Fruit fly (Drosophila melanogaster) whole organism, larva: ENCODE data around the gene CG18810.
A peak's percentile ranks its signal among the peaks of the same experiment; 100 is the strongest.

Experiments
- noc ChIP-seq: fragments of 200-800 bp; sonication (Bioruptor generic); optimal IDR thresholded peaks from 3 replicates; lab custom pipeline; 2019; ENCODE audit warnings: missing biosample characterization, mild to moderate bottlenecking, missing genetic modification characterization, moderate library complexity

The CG18810 gene

DNA sequence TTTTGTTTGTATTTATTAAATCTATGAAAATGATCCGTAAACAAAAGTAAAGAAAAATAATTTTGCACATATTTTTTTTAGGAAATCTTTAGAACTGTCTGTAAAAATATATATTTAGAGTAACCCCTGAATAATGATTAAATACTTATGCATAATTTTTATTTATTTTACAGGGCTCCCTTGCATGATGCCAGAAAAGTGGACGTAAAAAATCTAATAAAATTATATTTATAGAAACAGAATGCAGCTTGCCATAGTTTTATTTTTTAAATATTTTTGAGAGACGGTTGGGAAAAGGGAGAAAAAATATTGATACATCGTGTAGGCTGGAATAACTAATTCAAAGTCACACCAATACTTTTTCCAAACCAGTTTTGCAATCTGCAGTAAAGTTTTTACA, at the start of gene CG18810:
Gene CG18810, plus strand, starts transcription at position 301 of the 400 bp plus-strand sequence.
- no peak for TF ChIP-seq noc (tag; lab: Kevin White, UChicago)

DNA sequence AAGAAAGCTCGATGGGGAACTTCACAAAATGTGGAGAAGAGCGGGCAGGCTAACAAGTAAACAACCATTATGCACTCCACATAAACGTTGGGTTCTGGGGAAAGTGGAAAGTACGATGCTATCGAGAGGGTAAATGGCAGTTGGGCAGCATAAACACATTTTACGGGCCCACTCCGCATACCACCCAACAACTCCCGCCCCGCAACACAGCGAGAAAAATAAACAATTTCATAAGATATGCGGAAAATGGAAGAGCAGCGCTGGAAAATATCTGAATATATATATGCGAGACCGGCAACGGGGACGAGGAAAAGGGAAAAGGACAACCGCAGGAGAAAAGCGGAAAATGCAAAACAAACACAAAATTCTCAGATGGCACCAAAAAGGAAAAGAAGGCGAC, 47.4 kb upstream of the CG18810 start:
- no peak for TF ChIP-seq noc (tag; lab: Kevin White, UChicago)

DNA sequence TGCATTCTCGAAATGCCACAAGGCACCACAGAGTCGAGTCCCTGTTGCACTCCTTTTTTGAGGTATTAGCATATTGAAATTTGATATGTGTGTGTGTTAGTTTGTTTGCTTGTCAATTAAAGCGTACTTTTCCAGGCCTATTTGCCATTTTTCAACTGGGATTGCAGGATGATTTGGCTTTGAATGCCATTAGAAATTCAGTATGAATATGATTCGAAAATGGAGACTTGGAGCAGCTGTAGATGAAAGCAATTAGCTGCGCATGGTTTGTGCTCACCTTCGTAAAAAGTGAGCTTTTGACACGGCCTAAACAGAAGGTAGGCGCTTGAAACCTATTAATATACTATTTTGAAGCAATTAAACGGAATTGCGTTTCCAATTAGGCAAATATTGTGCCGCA, 44.6 kb upstream of the CG18810 start, which contains the start of gene CG31677:
Gene CG31677, minus strand, starts transcription at position 101 of the 400 bp plus-strand sequence.
- no peak for TF ChIP-seq noc (tag; lab: Kevin White, UChicago)

DNA sequence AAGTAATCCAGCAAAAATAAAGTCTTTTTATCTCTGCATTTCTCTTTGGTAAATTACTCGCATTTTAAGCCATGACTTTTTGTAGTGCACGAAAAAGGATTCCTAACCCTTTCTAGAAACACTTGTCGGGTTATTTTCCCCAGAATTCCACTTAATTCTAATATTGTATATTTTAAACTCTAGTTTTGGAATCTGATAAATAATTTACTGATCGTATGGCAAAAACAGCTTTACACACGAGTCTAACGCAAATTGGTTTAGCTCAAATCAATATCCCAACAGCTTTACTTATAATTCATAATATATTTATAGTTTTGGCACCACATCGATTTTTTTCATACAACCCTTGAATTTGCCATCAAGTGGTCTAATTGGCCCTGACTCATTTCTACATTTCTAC, 34.5 kb upstream of the CG18810 start, which contains the start of gene CG15475:
Gene CG15475, plus strand, starts transcription at position 301 of the 400 bp plus-strand sequence.
- TF ChIP-seq noc (tag; lab: Kevin White, UChicago) = no peak

DNA sequence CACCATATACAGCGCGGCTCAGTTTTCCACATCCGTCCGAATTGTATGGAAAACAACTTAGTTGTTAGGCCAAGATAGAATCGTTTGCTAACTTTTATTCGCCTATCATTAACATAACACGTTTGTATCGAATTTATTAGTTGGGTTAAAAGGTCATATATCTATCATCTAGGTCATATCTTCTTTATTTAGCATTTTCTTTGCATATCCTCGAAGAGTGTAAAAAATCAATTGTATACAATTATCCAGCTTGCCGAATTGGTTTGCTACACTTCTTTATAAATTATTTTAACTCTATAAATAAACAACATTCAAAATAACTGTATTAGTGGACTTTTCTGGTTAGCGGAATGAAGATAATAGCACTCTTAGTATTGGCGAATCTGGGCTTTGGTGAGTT, 14.5 kb upstream of the CG18810 start, which contains the start of gene CG17472:
Gene CG17472, plus strand, starts transcription at position 301 of the 400 bp plus-strand sequence.
- TF ChIP-seq noc (tag; lab: Kevin White, UChicago) = no peak

DNA sequence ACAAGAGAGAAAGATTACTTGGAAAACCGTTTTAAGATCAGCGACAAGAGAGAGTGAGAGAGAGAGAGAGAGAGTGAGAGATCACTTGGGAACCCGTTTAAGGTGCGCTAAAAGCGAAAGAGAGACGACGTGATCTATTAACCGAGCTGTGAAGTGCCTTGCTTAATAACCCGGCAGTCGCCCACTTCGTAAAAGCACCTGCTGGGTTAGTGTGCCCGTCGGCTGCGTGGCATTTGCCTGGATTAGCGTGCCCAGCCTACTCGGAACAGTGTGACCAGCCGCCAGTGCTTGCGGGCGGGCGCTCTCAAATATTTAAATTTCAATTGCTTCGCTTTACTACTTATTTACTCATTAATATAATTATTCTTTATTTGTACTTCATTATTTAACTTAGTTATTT, 10.3 kb upstream of the CG18810 start:
- TF ChIP-seq noc (tag; lab: Kevin White, UChicago) = no peak

DNA sequence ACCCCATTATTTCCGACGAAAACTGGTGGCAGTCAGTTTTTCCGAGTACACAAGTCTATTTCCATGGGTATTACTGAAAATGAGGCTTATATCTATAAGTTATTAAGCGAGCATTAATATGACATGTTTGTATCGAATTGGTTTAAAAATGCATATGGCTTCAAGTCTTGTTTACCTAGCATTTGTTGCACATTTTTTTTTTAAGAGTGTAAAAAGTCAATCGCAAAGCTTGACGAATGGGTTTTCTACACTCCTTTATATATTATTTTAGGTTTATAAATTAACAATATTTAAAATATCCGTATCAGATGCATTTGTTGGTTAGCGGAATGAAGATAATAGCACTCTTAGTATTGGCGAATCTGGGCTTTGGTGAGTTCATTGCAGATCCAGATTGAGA, 8.9 kb upstream of the CG18810 start, which contains the start of gene CG31680:
Gene CG31680, plus strand, starts transcription at position 301 of the 400 bp plus-strand sequence.
- no peak for TF ChIP-seq noc (tag; lab: Kevin White, UChicago)

DNA sequence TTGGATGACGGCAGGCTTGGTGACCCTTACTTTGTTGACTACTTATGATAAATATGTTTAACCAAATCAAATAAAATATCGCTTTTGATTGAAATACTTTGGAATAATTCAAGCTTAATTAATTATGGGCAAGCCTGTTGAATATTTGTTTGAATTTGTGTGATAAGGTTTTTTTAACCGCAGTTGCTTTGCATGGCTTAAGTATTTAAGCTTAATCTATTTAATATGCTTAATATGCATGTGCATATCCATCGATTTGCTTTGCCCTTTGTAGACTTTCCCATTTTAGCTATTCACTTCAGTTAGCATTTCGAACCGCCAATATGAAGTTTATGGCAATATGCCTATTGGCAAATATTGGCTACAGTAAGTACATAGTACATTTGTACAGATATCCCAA, 8.1 kb upstream of the CG18810 start, which contains the start of gene Sfp38D:
Gene Sfp38D, plus strand, starts transcription at position 301 of the 400 bp plus-strand sequence.
- no peak for TF ChIP-seq noc (tag; lab: Kevin White, UChicago)

DNA sequence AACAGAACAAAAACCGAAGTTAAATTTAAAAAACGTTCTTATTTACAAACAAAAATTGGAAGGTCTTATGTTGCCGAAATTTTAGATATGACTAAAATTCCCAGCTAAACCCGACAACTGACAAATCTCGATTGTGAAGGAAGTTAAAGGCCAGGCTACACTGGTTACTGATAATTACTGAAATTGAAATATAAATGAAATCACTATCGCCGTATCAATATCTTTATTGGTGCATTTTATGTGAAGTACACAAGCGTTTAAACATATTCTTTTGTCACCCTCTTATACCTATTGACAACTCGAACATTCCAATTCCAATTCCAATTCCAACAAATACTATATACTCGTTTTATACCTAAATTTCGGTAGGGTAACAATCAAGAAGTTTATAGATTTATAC, 5.6 kb upstream of the CG18810 start, which contains the start of gene CG17470:
Gene CG17470, minus strand, starts transcription at position 101 of the 400 bp plus-strand sequence.
- no peak for TF ChIP-seq noc (tag; lab: Kevin White, UChicago)

DNA sequence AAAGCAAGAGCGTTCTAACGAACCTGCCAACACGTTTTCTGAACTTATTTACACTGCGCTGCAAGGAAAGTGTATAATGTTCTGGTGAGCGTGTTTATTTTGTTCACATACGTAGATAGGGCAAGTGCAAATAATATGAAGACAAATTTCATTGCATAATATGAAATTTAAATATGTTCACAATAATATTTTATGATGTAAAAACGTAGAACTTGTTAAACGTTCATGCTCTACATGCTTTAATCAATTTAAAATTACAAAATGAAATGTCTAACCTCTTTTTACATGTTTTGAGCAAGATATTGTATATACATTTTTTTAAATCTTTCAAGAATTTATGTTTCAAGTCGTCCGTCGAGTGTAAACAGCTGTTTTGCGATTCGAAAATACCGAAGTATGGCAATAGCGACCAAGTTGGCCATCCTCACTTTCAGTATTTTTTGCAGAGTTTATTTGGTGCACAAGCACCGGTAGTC, 3.3 kb upstream of the CG18810 start, which contains the start of the genes phr6-4 and CG2608:
Gene phr6-4, minus strand, starts transcription at position 398 of the 476 bp plus-strand sequence.
Gene CG2608, plus strand, starts transcription at position 429 of the 476 bp plus-strand sequence.
- TF ChIP-seq noc (tag; lab: Kevin White, UChicago) = peak; percentile 94

DNA sequence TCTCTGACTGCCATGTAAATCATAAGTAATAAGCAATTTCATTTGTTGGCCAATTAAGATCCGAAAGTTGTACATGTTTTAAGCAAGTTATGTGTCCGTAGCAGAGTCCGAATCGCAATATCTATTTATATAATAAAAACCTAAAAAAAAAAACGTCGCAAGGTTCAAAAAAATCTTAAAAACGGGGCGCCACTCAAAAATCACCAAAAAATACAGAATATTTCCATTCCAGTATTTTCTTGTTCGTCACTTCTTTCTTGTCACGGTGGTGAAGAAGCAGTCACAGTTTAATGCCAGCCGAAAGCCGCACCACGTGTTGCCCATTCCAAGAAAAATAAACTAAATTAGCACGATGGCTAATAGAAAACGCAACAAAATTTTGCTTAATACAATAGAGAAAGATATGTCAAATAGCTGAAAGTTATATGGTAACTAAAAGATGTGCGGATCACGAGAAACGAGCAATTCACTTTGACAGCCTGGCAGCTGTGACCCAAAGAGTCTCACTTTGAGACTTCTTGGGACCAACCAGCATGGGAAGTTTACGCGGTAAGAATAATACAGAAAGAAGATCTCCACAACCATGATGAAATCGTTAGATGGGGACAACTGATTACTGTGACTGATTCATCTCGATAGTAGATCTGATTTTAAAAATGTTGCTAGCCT, 1.3 kb upstream of the CG18810 start:
- TF ChIP-seq noc (tag; lab: Kevin White, UChicago) = no peak

DNA sequence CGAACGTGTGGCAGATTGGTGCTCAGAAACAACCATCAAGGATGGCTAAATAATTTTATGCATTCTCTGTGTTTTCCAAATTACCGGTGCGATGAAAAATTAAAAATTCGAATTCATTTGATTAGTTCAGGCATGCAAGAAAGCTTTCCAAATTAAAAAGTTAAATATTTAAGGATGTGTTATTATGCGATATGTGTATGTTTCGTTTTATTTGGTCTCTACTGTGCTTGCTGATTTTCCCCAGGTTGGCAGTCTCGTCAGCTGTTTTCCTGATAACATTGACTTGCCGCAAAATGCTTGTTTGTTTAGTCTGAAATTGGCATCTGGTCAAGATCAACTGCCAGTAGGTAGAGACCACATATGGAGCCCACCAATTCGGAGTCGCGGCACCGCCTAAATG, 1.2 kb downstream of the CG18810 start, which contains the start of gene CG2611:
Gene CG2611, plus strand, starts transcription at position 299 of the 400 bp plus-strand sequence.
- TF ChIP-seq noc (tag; lab: Kevin White, UChicago) = no peak

DNA sequence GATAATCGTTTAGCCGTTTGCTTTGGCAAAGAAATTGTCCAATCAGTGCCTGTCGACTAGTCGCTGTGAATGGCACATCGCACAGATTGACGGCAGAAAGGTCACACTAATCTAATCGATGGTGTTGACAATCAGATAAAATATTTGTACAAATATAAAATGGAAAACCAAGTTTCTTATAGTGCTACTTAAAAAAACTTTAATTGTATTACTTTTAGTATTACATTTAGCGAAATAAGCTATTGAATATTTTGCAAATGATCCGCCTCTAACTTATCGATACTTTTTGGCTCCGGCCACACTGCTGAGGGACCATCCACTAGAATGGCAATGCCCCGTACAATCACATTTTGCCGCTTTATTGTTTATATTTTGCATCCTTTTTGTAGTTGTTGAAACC, 7.4 kb downstream of the CG18810 start, which contains the start of the genes brun and CG2614:
Gene brun, minus strand, starts transcription at position 69 of the 400 bp plus-strand sequence.
Gene CG2614, plus strand, starts transcription at position 317 of the 400 bp plus-strand sequence.
- TF ChIP-seq noc (tag; lab: Kevin White, UChicago) = no peak

DNA sequence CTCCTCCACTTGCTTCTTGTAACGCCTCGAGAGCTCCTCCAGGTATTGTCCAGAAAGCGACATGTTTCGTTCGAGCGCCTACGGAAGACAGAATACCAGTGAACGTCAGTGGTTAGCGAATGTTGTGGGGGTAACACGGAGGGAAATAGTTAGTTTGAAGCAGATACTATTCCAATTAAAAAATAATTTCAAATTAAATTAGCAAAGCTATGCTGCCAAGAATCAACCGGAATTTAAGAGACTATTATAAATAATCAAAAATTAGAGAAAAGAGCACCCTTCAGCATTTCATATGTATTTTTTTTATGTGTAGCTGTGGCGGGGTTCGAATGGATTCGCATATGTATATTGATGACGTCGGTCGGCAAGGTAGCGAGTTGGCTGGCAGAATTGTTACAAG, 12.4 kb downstream of the CG18810 start:
- TF ChIP-seq noc (tag; lab: Kevin White, UChicago) = no peak

DNA sequence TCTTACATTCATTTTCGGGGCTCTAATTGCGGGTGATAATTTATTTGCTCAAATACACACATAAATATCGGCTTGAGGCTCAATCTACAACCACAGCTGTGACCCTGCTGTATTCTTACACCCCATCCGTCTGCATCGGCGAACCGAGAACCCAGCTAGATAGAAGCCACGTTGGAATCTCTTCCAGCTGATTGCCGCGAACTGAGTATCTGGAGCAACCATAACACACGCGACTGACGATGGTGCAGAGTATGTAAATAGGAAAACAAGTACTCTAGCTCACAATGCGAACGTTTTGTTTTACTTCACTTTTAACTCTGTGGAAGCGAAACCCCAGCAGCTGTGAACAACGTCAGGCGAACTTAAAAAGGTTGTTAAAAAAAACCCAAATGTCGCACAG, 15.7 kb downstream of the CG18810 start:
- TF ChIP-seq noc (tag; lab: Kevin White, UChicago) = no peak

DNA sequence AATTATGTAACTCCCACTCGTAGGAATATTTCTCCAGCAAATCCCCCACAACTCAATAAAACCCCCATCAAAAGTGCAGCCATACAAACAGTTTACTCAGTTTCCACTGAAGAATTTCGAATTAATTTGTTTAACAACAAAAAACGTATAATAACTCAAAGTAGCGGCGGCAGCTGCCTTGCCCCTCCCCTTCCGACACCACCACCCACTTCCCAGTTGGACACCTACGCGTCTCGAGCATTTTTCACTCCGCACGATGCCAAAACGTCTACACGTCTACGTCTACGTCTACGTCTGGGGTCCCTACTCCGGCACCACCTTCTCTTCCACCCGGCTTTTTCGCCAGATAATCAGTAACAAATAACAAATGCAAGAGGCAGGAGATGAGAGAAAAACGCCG, 22.5 kb downstream of the CG18810 start:
- no peak for TF ChIP-seq noc (tag; lab: Kevin White, UChicago)
